Fruit fly (Drosophila melanogaster) whole organism, embryonic: ENCODE measurements around the gene fzo.
A peak's percentile ranks its signal among the peaks of the same experiment; 100 is the strongest.

Experiments
- Asciz ChIP-seq: fragments of 200-800 bp; sonication (Bioruptor generic); optimal IDR thresholded peaks from 2 replicates; lab custom pipeline; 2017; ENCODE audit warnings: missing biosample characterization, mild to moderate bottlenecking, missing genetic modification characterization, missing genetic modification reagents
- Atf6 ChIP-seq: fragments of 200-800 bp; sonication (Bioruptor generic); IDR thresholded peaks from 2 replicates; pipeline ENCODE4 v1.3.6; 2022; ENCODE audit warnings: missing biosample characterization, missing genetic modification characterization
- Blimp-1 ChIP-seq: fragments of 200-800 bp; sonication (Bioruptor generic); optimal IDR thresholded peaks from 3 replicates; lab custom pipeline; 2018; ENCODE audit warnings: missing biosample characterization, missing genetic modification characterization, mild to moderate bottlenecking, moderate library complexity, missing genetic modification reagents
- CG10209 ChIP-seq: fragments of 200-800 bp; sonication (Bioruptor generic); optimal IDR thresholded peaks from 3 replicates; lab custom pipeline; 2017; ENCODE audit warnings: missing biosample characterization, mild to moderate bottlenecking, missing genetic modification characterization, missing genetic modification reagents
- CG10543 ChIP-seq: fragments of 200-800 bp; sonication (Bioruptor generic); optimal IDR thresholded peaks from 3 replicates; lab custom pipeline; 2017; ENCODE audit warnings: missing biosample characterization, mild to moderate bottlenecking, missing genetic modification characterization, moderate library complexity
- CG10654 ChIP-seq: fragments of 200-800 bp; sonication (Bioruptor generic); optimal IDR thresholded peaks from 2 replicates; lab custom pipeline; 2016; ENCODE audit warnings: missing biosample characterization, missing genetic modification characterization
- CG10959 ChIP-seq: fragments of 200-800 bp; sonication (Bioruptor generic); IDR thresholded peaks from 2 replicates; pipeline ENCODE4 v1.3.6; 2022; ENCODE audit warnings: missing biosample characterization, missing genetic modification characterization
- CG12104 ChIP-seq: fragments of 200-800 bp; sonication (Bioruptor generic); optimal IDR thresholded peaks from 3 replicates; lab custom pipeline; 2016; ENCODE audit warnings: missing biosample characterization, missing genetic modification characterization
- CG13123 ChIP-seq: fragments of 200-800 bp; sonication (Bioruptor generic); optimal IDR thresholded peaks from 2 replicates; lab custom pipeline; 2016; ENCODE audit warnings: missing biosample characterization, missing genetic modification characterization
- CG13296 ChIP-seq: fragments of 200-800 bp; sonication (Bioruptor generic); optimal IDR thresholded peaks from 3 replicates; lab custom pipeline; 2018; ENCODE audit warnings: missing biosample characterization, mild to moderate bottlenecking, missing genetic modification characterization
- CG15514 ChIP-seq: fragments of 200-800 bp; sonication (Bioruptor generic); optimal IDR thresholded peaks from 3 replicates; lab custom pipeline; 2017; ENCODE audit warnings: missing biosample characterization, missing genetic modification characterization, mild to moderate bottlenecking, moderate library complexity, missing genetic modification reagents
- CG17829 ChIP-seq: fragments of 200-800 bp; optimal IDR thresholded peaks from 2 replicates; lab custom pipeline; 2019; ENCODE audit warnings: missing biosample characterization, mild to moderate bottlenecking, missing genetic modification characterization, moderate library complexity
- CG2120 ChIP-seq: fragments of 200-800 bp; sonication (Bioruptor generic); optimal IDR thresholded peaks from 3 replicates; lab custom pipeline; 2016; ENCODE audit warnings: missing biosample characterization, missing genetic modification characterization
- CG34224 ChIP-seq: fragments of 200-800 bp; sonication (Bioruptor generic); IDR thresholded peaks from 3 replicates; pipeline ENCODE4 v1.3.6; 2022; ENCODE audit warnings: missing biosample characterization, missing genetic modification characterization; ENCODE audit not compliant: partially characterized antibody
- CG34422 ChIP-seq: fragments of 200-800 bp; sonication (Bioruptor generic); IDR thresholded peaks from 3 replicates; pipeline ENCODE4 v1.3.6; 2022; ENCODE audit warnings: missing biosample characterization, missing genetic modification characterization
- CG4424 ChIP-seq: fragments of 200-800 bp; sonication (Bioruptor generic); optimal IDR thresholded peaks from 3 replicates; lab custom pipeline; 2016; ENCODE audit warnings: missing biosample characterization, missing genetic modification characterization
- CG4820 ChIP-seq: fragments of 200-800 bp; sonication (Bioruptor generic); optimal IDR thresholded peaks from 3 replicates; lab custom pipeline; 2016; ENCODE audit warnings: missing biosample characterization, missing genetic modification characterization
- CG6254 ChIP-seq: fragments of 200-800 bp; sonication (Bioruptor generic); optimal IDR thresholded peaks from 3 replicates; lab custom pipeline; 2017; ENCODE audit warnings: mild to moderate bottlenecking, missing biosample characterization, missing genetic modification reagents, missing genetic modification characterization
- CG7271 ChIP-seq: fragments of 200-800 bp; sonication (Bioruptor generic); optimal IDR thresholded peaks from 2 replicates; lab custom pipeline; 2018; ENCODE audit warnings: missing biosample characterization, mild to moderate bottlenecking, missing genetic modification characterization, moderate library complexity
- CG7839 ChIP-seq: fragments of 200-800 bp; sonication (Bioruptor generic); optimal IDR thresholded peaks from 3 replicates; lab custom pipeline; 2018; ENCODE audit warnings: missing biosample characterization, mild to moderate bottlenecking, missing genetic modification characterization, moderate library complexity
- CG8944 ChIP-seq: fragments of 200-800 bp; sonication (Bioruptor generic); optimal IDR thresholded peaks from 3 replicates; lab custom pipeline; 2016; ENCODE audit warnings: missing biosample characterization, missing genetic modification characterization
- CG9932 ChIP-seq: fragments of 200-800 bp; sonication (Bioruptor generic); IDR thresholded peaks from 2 replicates; pipeline ENCODE4 v1.3.6; 2022; ENCODE audit warnings: missing biosample characterization, missing genetic modification characterization
- CTCF ChIP-seq: fragments of 200-800 bp; sonication (Bioruptor generic); optimal IDR thresholded peaks from 2 replicates; lab custom pipeline; 2017; ENCODE audit warnings: missing biosample characterization, mild to moderate bottlenecking, missing genetic modification characterization, moderate library complexity
- Chrac-16 ChIP-seq: fragments of 200-800 bp; sonication (Bioruptor generic); optimal IDR thresholded peaks from 3 replicates; lab custom pipeline; 2016; ENCODE audit warnings: missing biosample characterization, missing genetic modification characterization
- D19A ChIP-seq: fragments of 200-800 bp; optimal IDR thresholded peaks from 3 replicates; lab custom pipeline; 2019; ENCODE audit warnings: missing biosample characterization, mild to moderate bottlenecking, missing genetic modification characterization, moderate library complexity
- Dip2 ChIP-seq: fragments of 200-800 bp; sonication (Bioruptor generic); IDR thresholded peaks from 2 replicates; pipeline ENCODE4 v1.3.6; 2022; ENCODE audit warnings: missing biosample characterization, missing genetic modification characterization
- Dip3 ChIP-seq: fragments of 200-800 bp; sonication (Bioruptor generic); optimal IDR thresholded peaks from 3 replicates; lab custom pipeline; 2016; ENCODE audit warnings: missing biosample characterization, missing genetic modification characterization
- Doc3 ChIP-seq: fragments of 200-800 bp; sonication (Bioruptor generic); IDR thresholded peaks from 3 replicates; pipeline ENCODE4 v1.3.6; 2022; ENCODE audit warnings: missing biosample characterization, missing genetic modification characterization; ENCODE audit not compliant: partially characterized antibody
- Drgx ChIP-seq: fragments of 200-800 bp; sonication (Bioruptor generic); IDR thresholded peaks from 2 replicates; pipeline ENCODE4 v1.3.6; 2022; ENCODE audit warnings: missing biosample characterization, missing genetic modification characterization
- ERR ChIP-seq: fragments of 200-800 bp; sonication (Bioruptor generic); optimal IDR thresholded peaks from 2 replicates; lab custom pipeline; 2016; ENCODE audit warnings: missing biosample characterization, missing genetic modification characterization
- GATAe ChIP-seq: fragments of 200-800 bp; sonication (Bioruptor generic); conservative IDR thresholded peaks from 2 replicates; pipeline ENCODE4 v1.3.6; 2022; ENCODE audit warnings: missing biosample characterization, missing genetic modification characterization
- Myb ChIP-seq: fragments of 200-800 bp; sonication (Bioruptor generic); optimal IDR thresholded peaks from 2 replicates; lab custom pipeline; 2016; ENCODE audit warnings: missing biosample characterization, missing genetic modification characterization
- NK7.1 ChIP-seq: fragments of 200-800 bp; sonication (Bioruptor generic); optimal IDR thresholded peaks from 3 replicates; lab custom pipeline; 2016; ENCODE audit warnings: missing biosample characterization, missing genetic modification characterization
- Xrp1 ChIP-seq: fragments of 200-800 bp; sonication (Bioruptor generic); IDR thresholded peaks from 2 replicates; pipeline ENCODE4 v1.3.6; 2022; ENCODE audit warnings: missing biosample characterization, missing genetic modification characterization
- al ChIP-seq: fragments of 200-800 bp; sonication (Bioruptor generic); IDR thresholded peaks from 2 replicates; pipeline ENCODE4 v1.3.6; 2022; ENCODE audit warnings: missing biosample characterization, missing genetic modification characterization
- bowl ChIP-seq: fragments of 200-800 bp; sonication (Bioruptor generic); IDR thresholded peaks from 2 replicates; pipeline ENCODE4 v1.3.6; 2022; ENCODE audit warnings: missing biosample characterization, missing genetic modification characterization
- btn ChIP-seq: fragments of 200-800 bp; sonication (Bioruptor generic); optimal IDR thresholded peaks from 2 replicates; lab custom pipeline; 2016; ENCODE audit warnings: missing biosample characterization, missing genetic modification characterization
- crol ChIP-seq: fragments of 200-800 bp; sonication (Bioruptor generic); IDR thresholded peaks from 2 replicates; pipeline ENCODE4 v1.3.6; 2022; ENCODE audit warnings: missing biosample characterization, missing genetic modification characterization
- disco-r ChIP-seq: fragments of 200-800 bp; sonication (Bioruptor generic); optimal IDR thresholded peaks from 2 replicates; lab custom pipeline; 2016; ENCODE audit warnings: missing biosample characterization, missing genetic modification characterization
- eyg ChIP-seq: fragments of 200-800 bp; sonication (Bioruptor generic); optimal IDR thresholded peaks from 3 replicates; lab custom pipeline; 2016; ENCODE audit warnings: missing biosample characterization, missing genetic modification characterization
- fd3F ChIP-seq: fragments of 200-800 bp; sonication (Bioruptor generic); optimal IDR thresholded peaks from 2 replicates; lab custom pipeline; 2018; ENCODE audit warnings: missing biosample characterization, mild to moderate bottlenecking, missing genetic modification characterization, moderate library complexity
- hb ChIP-seq: fragments of 200-800 bp; sonication (Bioruptor generic); IDR thresholded peaks from 3 replicates; pipeline ENCODE4 v1.3.6; 2022; ENCODE audit warnings: missing biosample characterization, missing genetic modification characterization; ENCODE audit not compliant: partially characterized antibody
- kay ChIP-seq: fragments of 200-800 bp; sonication (Bioruptor generic); optimal IDR thresholded peaks from 2 replicates; lab custom pipeline; 2016; ENCODE audit warnings: missing biosample characterization, missing genetic modification characterization
- lilli ChIP-seq: fragments of 200-800 bp; sonication (Bioruptor generic); optimal IDR thresholded peaks from 3 replicates; lab custom pipeline; 2016; ENCODE audit warnings: missing biosample characterization, missing genetic modification characterization
- pita ChIP-seq: fragments of 200-800 bp; sonication (Bioruptor generic); optimal IDR thresholded peaks from 2 replicates; lab custom pipeline; 2017; ENCODE audit warnings: missing biosample characterization, mild to moderate bottlenecking, missing genetic modification characterization
- sc ChIP-seq, 3 experiments: fragments of >200 bp in 2 of 3; fragments of 200-800 bp in 1 of 3; sonication (Bioruptor generic) in 1 of 3; optimal IDR thresholded peaks; 2 replicates in 2 of 3; 3 replicates in 1 of 3; lab custom pipeline; 2017; ENCODE audit warnings: mild to moderate bottlenecking in 1 of 3, missing biosample characterization in 1 of 3, missing genetic modification characterization in 1 of 3, missing genetic modification reagents in 1 of 3
- sd ChIP-seq: fragments of 200-800 bp; sonication (Bioruptor generic); optimal IDR thresholded peaks from 3 replicates; lab custom pipeline; 2018; ENCODE audit warnings: missing biosample characterization, mild to moderate bottlenecking, missing genetic modification characterization, moderate library complexity
- sna ChIP-seq: fragments of 200-800 bp; sonication (Bioruptor generic); IDR thresholded peaks from 2 replicates; pipeline ENCODE4 v1.3.6; 2022; ENCODE audit warnings: missing biosample characterization, missing genetic modification characterization; ENCODE audit not compliant: partially characterized antibody
- vfl ChIP-seq: fragments of 200-800 bp; sonication (Bioruptor generic); optimal IDR thresholded peaks from 2 replicates; lab custom pipeline; 2016; ENCODE audit warnings: missing biosample characterization, missing genetic modification characterization
- wor ChIP-seq: fragments of 200-800 bp; sonication (Bioruptor generic); IDR thresholded peaks from 2 replicates; pipeline ENCODE4 v1.3.6; 2022; ENCODE audit warnings: missing biosample characterization, missing genetic modification characterization

The fzo gene

dm6 chr3R:23214603-23215433 is 11.0 kb upstream of the fzo start (continued):
- no peak for TF ChIP-seq hb
- no peak for TF ChIP-seq CG4424 (GFP tag; lab: Kevin White, UChicago)
- no peak for TF ChIP-seq al (GFP tag; lab: Robert Waterston, UW)
- TF ChIP-seq sc (optimal IDR thresholded peaks at IDR 0.05; lab: Kevin White, UChicago), result no peak
- no peak for TF ChIP-seq sc (GFP tag; optimal IDR thresholded peaks at IDR 0.05; lab: Kevin White, UChicago)
- no peak for TF ChIP-seq CG13296
- peak; percentile 81 for TF ChIP-seq sd
- TF ChIP-seq CG12104, result no peak
- no peak for TF ChIP-seq Asciz (GFP tag; lab: Kevin White, UChicago)
- TF ChIP-seq Chrac-16, result no peak
- TF ChIP-seq Dip2 (GFP tag; lab: Robert Waterston, UW), result no peak
- TF ChIP-seq btn (GFP tag; lab: Kevin White, UChicago), result no peak
- no peak for TF ChIP-seq kay
- no peak for TF ChIP-seq D19A
- TF ChIP-seq ERR, result no peak
- TF ChIP-seq NK7.1, result no peak
- TF ChIP-seq CG7271 (tag; lab: Kevin White, UChicago), result no peak
- TF ChIP-seq CG15514 (GFP tag; lab: Kevin White, UChicago), result peak; percentile 64
- no peak for TF ChIP-seq Doc3
- peak; percentile 92 for TF ChIP-seq pita (GFP tag; lab: Kevin White, UChicago)
- no peak for TF ChIP-seq eyg
- no peak for TF ChIP-seq CG9932 (GFP tag; lab: Robert Waterston, UW)
- no peak for TF ChIP-seq bowl
- no peak for TF ChIP-seq Xrp1
- TF ChIP-seq CG13123 (GFP tag; lab: Kevin White, UChicago), result no peak
- no peak for TF ChIP-seq CG10959 (GFP tag; lab: Robert Waterston, UW)
- TF ChIP-seq CG4820 (GFP tag; lab: Kevin White, UChicago), result no peak
- TF ChIP-seq fd3F (GFP tag; lab: Kevin White, UChicago), result no peak
- TF ChIP-seq CG17829 (tag; lab: Kevin White, UChicago), result peak; percentile 43
- TF ChIP-seq disco-r, result no peak
- no peak for TF ChIP-seq Atf6 (GFP tag; lab: Robert Waterston, UW)
- no peak for TF ChIP-seq CG2120 (GFP tag; lab: Kevin White, UChicago)
- no peak for TF ChIP-seq CG10209 (GFP tag; lab: Kevin White, UChicago)
- no peak for TF ChIP-seq CG34224 (GFP tag; lab: Robert Waterston, UW)
- TF ChIP-seq wor (GFP tag; lab: Robert Waterston, UW), result no peak
- TF ChIP-seq GATAe (GFP tag; lab: Robert Waterston, UW), result peak; percentile 58; the same call in 1 of the 2 replicates
- peak; percentile 35; the same call in 1 of the 2 replicates for TF ChIP-seq sna (GFP tag; lab: Robert Waterston, UW)
- TF ChIP-seq CG10654 (GFP tag; lab: Kevin White, UChicago), result no peak
- no peak for TF ChIP-seq CG6254 (GFP tag; lab: Kevin White, UChicago)
- no peak for TF ChIP-seq Blimp-1
- peak; percentile 7 for TF ChIP-seq lilli (GFP tag; lab: Kevin White, UChicago)
- TF ChIP-seq CG7839 (tag; lab: Kevin White, UChicago), result no peak
- peak; percentile 91 for TF ChIP-seq Myb
- TF ChIP-seq CG8944 (GFP tag; lab: Kevin White, UChicago), result no peak
- peak; percentile 46 for TF ChIP-seq CG10543 (GFP tag; lab: Kevin White, UChicago)
- 0 out of 3 replicates have a peak, but pooled peaks have one; percentile 23 for TF ChIP-seq CG34422 (GFP tag; lab: Robert Waterston, UW)
- no peak for TF ChIP-seq Dip3 (GFP tag; lab: Kevin White, UChicago)
- no peak for TF ChIP-seq Drgx (GFP tag; lab: Robert Waterston, UW)
- no peak for TF ChIP-seq crol (GFP tag; lab: Robert Waterston, UW)
- TF ChIP-seq CTCF (GFP tag; lab: Kevin White, UChicago), result peak; percentile 72
- no peak for TF ChIP-seq vfl (GFP tag; lab: Kevin White, UChicago)
